Fruit fly (Drosophila melanogaster) whole organism, adult: ENCODE data around the gene Bub1.

ENCODE experiments used
- CG11617 ChIP-seq: fragments of 200-800 bp; sonication (Bioruptor generic); optimal IDR thresholded peaks from 2 replicates; lab custom pipeline; 2017; ENCODE audit warnings: mild to moderate bottlenecking, missing biosample characterization, missing genetic modification reagents, missing genetic modification characterization
- CG5204 ChIP-seq: fragments of 200-800 bp; sonication (Bioruptor generic); optimal IDR thresholded peaks from 2 replicates; lab custom pipeline; 2016; ENCODE audit warnings: missing biosample characterization, missing genetic modification characterization
- Crg-1 ChIP-seq: fragments of 200-800 bp; sonication (Bioruptor generic); optimal IDR thresholded peaks from 2 replicates; lab custom pipeline; 2016; ENCODE audit warnings: missing biosample characterization, missing genetic modification characterization
- bab1 ChIP-seq: fragments of 200-800 bp; sonication (Bioruptor generic); optimal IDR thresholded peaks from 3 replicates; lab custom pipeline; 2019; ENCODE audit warnings: missing biosample characterization, mild to moderate bottlenecking, missing genetic modification characterization, moderate library complexity
- cic ChIP-seq: fragments of 200-800 bp; sonication (Bioruptor generic); optimal IDR thresholded peaks from 2 replicates; lab custom pipeline; 2017; ENCODE audit warnings: missing biosample characterization, mild to moderate bottlenecking, missing genetic modification characterization, moderate library complexity
- cnc ChIP-seq, 2 experiments: fragments of >200 bp; optimal IDR thresholded peaks; 2 replicates each; lab custom pipeline; 2017
- kay ChIP-seq: fragments of 200-800 bp; sonication (Bioruptor generic); peaks from one replicate; lab custom pipeline; 2016; ENCODE audit warnings: missing biosample characterization, missing genetic modification characterization, borderline replicate concordance
- ovo ChIP-seq: fragments of 200-800 bp; sonication (Bioruptor generic); optimal IDR thresholded peaks from 2 replicates; lab custom pipeline; 2016; ENCODE audit warnings: missing biosample characterization, missing genetic modification characterization
- tj ChIP-seq: fragments of 200-800 bp; sonication (Bioruptor generic); optimal IDR thresholded peaks from 3 replicates; lab custom pipeline; 2017; ENCODE audit warnings: missing biosample characterization, mild to moderate bottlenecking, missing genetic modification characterization, moderate library complexity

DNA sequence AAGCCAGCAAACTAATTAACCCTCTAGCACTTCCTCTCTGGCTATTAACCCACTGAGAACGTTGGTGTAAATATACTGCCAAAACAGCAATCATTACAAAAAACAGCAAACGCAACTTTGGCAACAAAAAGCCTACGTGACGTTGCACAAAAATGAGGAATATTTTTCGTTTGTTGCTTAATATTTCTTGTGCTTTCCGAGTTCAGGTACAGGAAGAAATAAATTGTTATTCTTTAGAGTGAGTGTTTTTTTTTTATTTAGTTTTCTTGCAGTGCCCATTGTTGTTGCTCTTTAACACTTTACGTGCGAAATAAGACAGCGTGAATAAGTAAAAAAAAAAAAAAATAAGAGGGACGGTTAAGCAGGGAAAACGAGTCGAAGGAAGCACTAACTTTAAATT is 27.5 kb upstream of the Bub1 start:
- TF ChIP-seq cic (GFP tag; lab: Kevin White, UChicago) (no peak), kay (GFP tag; lab: Kevin White, UChicago) (peak; percentile 25), ovo (no peak), CG11617 (GFP tag; lab: Kevin White, UChicago) (no peak), tj (GFP tag; lab: Kevin White, UChicago) (no peak), CG5204 (no peak), bab1 (GFP tag; lab: Kevin White, UChicago) (no peak), Crg-1 (no peak), cnc (optimal IDR thresholded peaks at IDR 0.05; lab: Kevin White, UChicago) (no peak)
